Worm (Caenorhabditis elegans) whole organism, midembryonic: ENCODE measurements around the gene F28H6.6.

Source experiments
- T22C8.4 ChIP-seq: fragments of 200-800 bp; sonication (Bioruptor generic); IDR thresholded peaks from 2 replicates; pipeline ENCODE4 v1.3.6; 2022; ENCODE audit warnings: missing genetic modification characterization, missing compliant biosample characterization
- klf-2 ChIP-seq: fragments of 200-800 bp; sonication (Bioruptor generic); conservative IDR thresholded peaks from 2 replicates; pipeline ENCODE4 v1.3.6; 2022; ENCODE audit warnings: missing genetic modification reagents, missing genetic modification characterization, missing compliant biosample characterization
- med-1 ChIP-seq: sonication (generic microtip); optimal IDR thresholded peaks from 2 replicates; lab custom pipeline; 2017; ENCODE audit warnings: missing genetic modification characterization, mild to moderate bottlenecking, missing compliant biosample characterization, antibody characterized with exemption, missing genetic modification reagents; ENCODE audit not compliant: insufficient read depth
- tab-1 ChIP-seq: fragments of 200-800 bp; sonication (Bioruptor generic); IDR thresholded peaks from 2 replicates; pipeline ENCODE4 v1.3.6; 2022; ENCODE audit warnings: missing genetic modification characterization, missing compliant biosample characterization
- ztf-29 ChIP-seq: fragments of 200-800 bp; sonication (Bioruptor generic); IDR thresholded peaks from 2 replicates; pipeline ENCODE4 v1.3.6; 2022; ENCODE audit warnings: missing genetic modification reagents, missing genetic modification characterization, missing compliant biosample characterization

- TF ChIP-seq med-1: no peak
- no peak for TF ChIP-seq ztf-29 (GFP tag; lab: Robert Waterston, UW)
- TF ChIP-seq T22C8.4 (GFP tag; lab: Robert Waterston, UW): no peak
- TF ChIP-seq tab-1: no peak
- no peak for TF ChIP-seq klf-2 (GFP tag; lab: Robert Waterston, UW)
Measured at ce11 chrX:14134244-14134643, 8.6 kb upstream of the F28H6.6 start, which contains the start of gene F28H6.8.
